5 worm cellular contexts compared by ENCODE assay signal in genomic region chrII:8683933-8684332, ce11.
TF ChIP-seq lines count a peak whose summit lies in the region.

No protein-coding gene starts in this region.

TF ChIP-seq in whole organism, L1 larva, 84 proteins besides CTCF, POLR2A, EP300 and RAD21 (continued from another document and continues in another):
- TF ChIP-seq fkh-10 (GFP tag; optimal IDR thresholded peaks at IDR 0.05; lab: Kevin White, UChicago) (no peak), unc-30 (tag; optimal IDR thresholded peaks at IDR 0.05; lab: Kevin White, UChicago) (no peak), grh-1 (GFP tag; IDR thresholded peaks at IDR 0.05; lab: Robert Waterston, UW) (no peak), lin-15B (tag; optimal IDR thresholded peaks at IDR 0.05; lab: Kevin White, UChicago) (peak; percentile 29), F16B12.6 (tag; optimal IDR thresholded peaks at IDR 0.05; lab: Kevin White, UChicago) (peak; percentile 90), nhr-76 (tag; optimal IDR thresholded peaks at IDR 0.05; lab: Kevin White, UChicago) (no peak), vab-15 (tag; optimal IDR thresholded peaks at IDR 0.05; lab: Kevin White, UChicago) (no peak), nhr-47 (tag; optimal IDR thresholded peaks at IDR 0.05; lab: Kevin White, UChicago) (no peak), isw-1 (GFP tag; IDR thresholded peaks at IDR 0.05; lab: Robert Waterston, UW) (peak; percentile 37), lin-14 (GFP tag; optimal IDR thresholded peaks at IDR 0.05; lab: Kevin White, UChicago) (peak; percentile 72), jun-1 (tag; optimal IDR thresholded peaks at IDR 0.05; lab: Kevin White, UChicago) (no peak), nhr-71 (tag; optimal IDR thresholded peaks at IDR 0.05; lab: Kevin White, UChicago) (peak; percentile 76), sup-37 (GFP tag; optimal IDR thresholded peaks at IDR 0.05; lab: Kevin White, UChicago) (no peak), irx-1 (tag; optimal IDR thresholded peaks at IDR 0.05; lab: Kevin White, UChicago) (peak; percentile 1), aly-2 (tag; optimal IDR thresholded peaks at IDR 0.05; lab: Kevin White, UChicago) (no peak), hlh-17 (GFP tag; optimal IDR thresholded peaks at IDR 0.05; lab: Kevin White, UChicago; ENCODE audit: borderline replicate concordance) (no peak), zag-1 (tag; optimal IDR thresholded peaks at IDR 0.05; lab: Kevin White, UChicago) (no peak), elt-2 (tag; optimal IDR thresholded peaks at IDR 0.05; lab: Kevin White, UChicago) (no peak), ama-1 (optimal IDR thresholded peaks at IDR 0.05; lab: Kevin White, UChicago) (no peak), nhr-85 (tag; lab: Kevin White, UChicago) (peak; percentile 71), nhr-90 (tag; optimal IDR thresholded peaks at IDR 0.05; lab: Kevin White, UChicago; ENCODE audit: poor library complexity) (peak; percentile 17), fkh-8 (tag; optimal IDR thresholded peaks at IDR 0.05; lab: Kevin White, UChicago) (peak; percentile 42), xbp-1 (tag; optimal IDR thresholded peaks at IDR 0.05; lab: Kevin White, UChicago) (peak; percentile 46), snpc-4 (tag; optimal IDR thresholded peaks at IDR 0.05; lab: Kevin White, UChicago) (no peak), unc-86 (tag; optimal IDR thresholded peaks at IDR 0.05; lab: Kevin White, UChicago) (peak; percentile 50), ceh-82 (tag; optimal IDR thresholded peaks at IDR 0.05; lab: Kevin White, UChicago) (peak; percentile 39 to 57 (median 44)), mab-9 (GFP tag; IDR thresholded peaks at IDR 0.05; lab: Robert Waterston, UW) (no peak)

TF ChIP-seq in whole organism, L2 larva, 48 proteins besides CTCF, POLR2A, EP300 and RAD21 (continued from another document):
- TF ChIP-seq C34F6.9 (tag; optimal IDR thresholded peaks at IDR 0.05; lab: Kevin White, UChicago) (peak; percentile 84), fos-1 (tag; optimal IDR thresholded peaks at IDR 0.05; lab: Kevin White, UChicago) (peak; percentile 14), mab-5 (tag; optimal IDR thresholded peaks at IDR 0.05; lab: Kevin White, UChicago) (no peak), nhr-10 (tag; optimal IDR thresholded peaks at IDR 0.05; lab: Kevin White, UChicago) (no peak), lsy-2 (tag; optimal IDR thresholded peaks at IDR 0.05; lab: Kevin White, UChicago) (peak; percentile 38 to 79), sma-3 (GFP tag; optimal IDR thresholded peaks at IDR 0.05; lab: Kevin White, UChicago) (no peak), dmd-4 (tag; optimal IDR thresholded peaks at IDR 0.05; lab: Kevin White, UChicago) (no peak)

TF ChIP-seq in whole organism, L3 larva, 47 proteins besides CTCF, POLR2A, EP300 and RAD21 (continued from another document):
- no peak for TF ChIP-seq elt-1 (tag; optimal IDR thresholded peaks at IDR 0.05; lab: Kevin White, UChicago)
- TF ChIP-seq pqm-1 (tag; optimal IDR thresholded peaks at IDR 0.05; lab: Kevin White, UChicago) = no peak
- TF ChIP-seq nhr-43 (tag; optimal IDR thresholded peaks at IDR 0.05; lab: Kevin White, UChicago; ENCODE audit: poor library complexity, severe bottlenecking) = peak; percentile 50
- TF ChIP-seq fkh-2 (tag; optimal IDR thresholded peaks at IDR 0.05; lab: Kevin White, UChicago) = no peak
- no peak for TF ChIP-seq fkh-10 (GFP tag; optimal IDR thresholded peaks at IDR 0.05; lab: Kevin White, UChicago)
- no peak for TF ChIP-seq zag-1 (tag; optimal IDR thresholded peaks at IDR 0.05; lab: Kevin White, UChicago)
- TF ChIP-seq hmg-11 (tag; optimal IDR thresholded peaks at IDR 0.05; lab: Kevin White, UChicago) = peak; percentile 55
- TF ChIP-seq lin-39 (tag; optimal IDR thresholded peaks at IDR 0.05; lab: Kevin White, UChicago) = peak; percentile 46

TF ChIP-seq in whole organism, L4 larva, 104 proteins besides CTCF, POLR2A, EP300 and RAD21 (continued from another document):
- TF ChIP-seq zag-1 (tag; optimal IDR thresholded peaks at IDR 0.05; lab: Kevin White, UChicago) = no peak
- TF ChIP-seq gei-8 (GFP tag; optimal IDR thresholded peaks at IDR 0.05; lab: Kevin White, UChicago) = no peak
- TF ChIP-seq egl-43 (GFP tag; IDR thresholded peaks at IDR 0.05; lab: Robert Waterston, UW) = no peak
- TF ChIP-seq F10B5.3 (tag; optimal IDR thresholded peaks at IDR 0.05; lab: Kevin White, UChicago) = no peak
- no peak for TF ChIP-seq php-3 (GFP tag; IDR thresholded peaks at IDR 0.05; lab: Robert Waterston, UW)
- TF ChIP-seq mes-2 (tag; optimal IDR thresholded peaks at IDR 0.05; lab: Kevin White, UChicago; ENCODE audit: poor library complexity, severe bottlenecking) = peak; percentile 79
- TF ChIP-seq lin-15B (tag; optimal IDR thresholded peaks at IDR 0.05; lab: Kevin White, UChicago) = no peak
- TF ChIP-seq egl-27 (tag; optimal IDR thresholded peaks at IDR 0.05; lab: Kevin White, UChicago) = no peak
- peak; percentile 66 for TF ChIP-seq mep-1 (tag; optimal IDR thresholded peaks at IDR 0.05; lab: Kevin White, UChicago)
- TF ChIP-seq mxl-3 (GFP tag; optimal IDR thresholded peaks at IDR 0.05; lab: Kevin White, UChicago) = no peak
- peak in 1 of 2 experiments; percentile 81 for TF ChIP-seq lsy-2 (tag; optimal IDR thresholded peaks at IDR 0.05; lab: Kevin White, UChicago)
- peak; percentile 13 for TF ChIP-seq dve-1 (tag; optimal IDR thresholded peaks at IDR 0.05; lab: Kevin White, UChicago; ENCODE audit: insufficient read depth)
- TF ChIP-seq rbr-2 (tag; optimal IDR thresholded peaks at IDR 0.05; lab: Kevin White, UChicago) = no peak

TF ChIP-seq in whole organism, young adult, 124 proteins besides CTCF, POLR2A, EP300 and RAD21 (continued from another document):
- TF ChIP-seq attf-3 (GFP tag; conservative IDR thresholded peaks at IDR 0.05; lab: Robert Waterston, UW) (no peak), F10E7.11 (tag; optimal IDR thresholded peaks at IDR 0.05; lab: Kevin White, UChicago) (no peak), gei-17 (GFP tag; optimal IDR thresholded peaks at IDR 0.05; lab: Kevin White, UChicago) (no peak), attf-5 (GFP tag; optimal IDR thresholded peaks at IDR 0.05; lab: Kevin White, UChicago) (no peak), hmg-1.2 (GFP tag; IDR thresholded peaks at IDR 0.05; lab: Robert Waterston, UW) (0 out of 2 replicates have a peak, but pooled peaks have one; percentile 25), cebp-1 (GFP tag; IDR thresholded peaks at IDR 0.05; lab: Robert Waterston, UW) (no peak), cebp-1 (tag; optimal IDR thresholded peaks at IDR 0.05; lab: Kevin White, UChicago) (no peak), ztf-18 (tag; optimal IDR thresholded peaks at IDR 0.05; lab: Kevin White, UChicago) (no peak), egl-18 (GFP tag; IDR thresholded peaks at IDR 0.05; lab: Robert Waterston, UW) (no peak), F57A8.1 (GFP tag; optimal IDR thresholded peaks at IDR 0.05; lab: Kevin White, UChicago) (no peak), lir-1 (GFP tag; conservative IDR thresholded peaks at IDR 0.05; lab: Robert Waterston, UW) (no peak), nhr-80 (tag; optimal IDR thresholded peaks at IDR 0.05; lab: Kevin White, UChicago) (no peak), zim-3 (tag; optimal IDR thresholded peaks at IDR 0.05; lab: Kevin White, UChicago) (no peak), ets-4 (GFP tag; optimal IDR thresholded peaks at IDR 0.05; lab: Kevin White, UChicago) (no peak), F33H1.4 (GFP tag; IDR thresholded peaks at IDR 0.05; lab: Robert Waterston, UW) (peak; percentile 61), F55B11.4 (tag; optimal IDR thresholded peaks at IDR 0.05; lab: Kevin White, UChicago; ENCODE audit: borderline replicate concordance, insufficient read depth) (no peak), ztf-22 (GFP tag; optimal IDR thresholded peaks at IDR 0.05; lab: Kevin White, UChicago) (no peak), atf-7 (tag; optimal IDR thresholded peaks at IDR 0.05; lab: Kevin White, UChicago) (no peak), tlf-1 (GFP tag; optimal IDR thresholded peaks at IDR 0.05; lab: Kevin White, UChicago) (no peak), ama-1 (optimal IDR thresholded peaks at IDR 0.05; lab: Kevin White, UChicago) (no peak), ama-1 (GFP tag; optimal IDR thresholded peaks at IDR 0.05; lab: Kevin White, UChicago) (no peak), mel-28 (tag; optimal IDR thresholded peaks at IDR 0.05; lab: Kevin White, UChicago; ENCODE audit: borderline replicate concordance) (no peak), let-526 (GFP tag; IDR thresholded peaks at IDR 0.05; lab: Robert Waterston, UW) (no peak), madf-8 (GFP tag; conservative IDR thresholded peaks at IDR 0.05; lab: Robert Waterston, UW) (peak; percentile 44; the same call in 1 of the 2 replicates), aptf-2 (GFP tag; conservative IDR thresholded peaks at IDR 0.05; lab: Robert Waterston, UW) (no peak), hlh-26 (GFP tag; conservative IDR thresholded peaks at IDR 0.05; lab: Robert Waterston, UW) (no peak), C17E4.6 (GFP tag; IDR thresholded peaks at IDR 0.05; lab: Robert Waterston, UW) (0 out of 2 replicates have a peak, but pooled peaks have one; percentile 36), C06A6.2 (GFP tag; conservative IDR thresholded peaks at IDR 0.05; lab: Robert Waterston, UW) (no peak), ceh-58 (GFP tag; IDR thresholded peaks at IDR 0.05; lab: Robert Waterston, UW) (no peak), F22D6.2 (tag; optimal IDR thresholded peaks at IDR 0.05; lab: Kevin White, UChicago) (no peak), Y95B8A.8 (GFP tag; IDR thresholded peaks at IDR 0.05; lab: Robert Waterston, UW) (no peak), lin-35 (GFP tag; optimal IDR thresholded peaks at IDR 0.05; lab: Kevin White, UChicago) (peak in 1 of 3 experiments; percentile 57), B0261.1 (tag; optimal IDR thresholded peaks at IDR 0.05; lab: Kevin White, UChicago) (no peak), lin-26 (GFP tag; IDR thresholded peaks at IDR 0.05; lab: Robert Waterston, UW) (no peak), ceh-40 (GFP tag; IDR thresholded peaks at IDR 0.05; lab: Robert Waterston, UW) (no peak), pha-4 (tag; optimal IDR thresholded peaks at IDR 0.05; lab: Kevin White, UChicago) (no peak), akir-1 (GFP tag; optimal IDR thresholded peaks at IDR 0.05; lab: Kevin White, UChicago) (no peak), mcd-1 (GFP tag; IDR thresholded peaks at IDR 0.05; lab: Robert Waterston, UW) (no peak; the same call in 1 of the 2 replicates), die-1 (tag; optimal IDR thresholded peaks at IDR 0.05; lab: Kevin White, UChicago) (no peak), dpff-1 (tag; optimal IDR thresholded peaks at IDR 0.05; lab: Kevin White, UChicago) (no peak), snpc-3.4 (tag; optimal IDR thresholded peaks at IDR 0.05; lab: Kevin White, UChicago) (no peak), rcor-1 (GFP tag; IDR thresholded peaks at IDR 0.05; lab: Robert Waterston, UW) (0 out of 2 replicates have a peak, but pooled peaks have one; percentile 34), aptf-3 (GFP tag; IDR thresholded peaks at IDR 0.05; lab: Robert Waterston, UW) (no peak), hmg-20 (GFP tag; IDR thresholded peaks at IDR 0.05; lab: Robert Waterston, UW) (no peak), somi-1 (GFP tag; optimal IDR thresholded peaks at IDR 0.05; lab: Kevin White, UChicago) (no peak), D2030.7 (GFP tag; IDR thresholded peaks at IDR 0.05; lab: Robert Waterston, UW) (no peak), mes-4 (tag; optimal IDR thresholded peaks at IDR 0.05; lab: Kevin White, UChicago) (no peak), B0035.1 (tag; optimal IDR thresholded peaks at IDR 0.05; lab: Kevin White, UChicago) (no peak), ceh-100 (GFP tag; IDR thresholded peaks at IDR 0.05; lab: Robert Waterston, UW) (no peak), madf-3 (GFP tag; IDR thresholded peaks at IDR 0.05; lab: Robert Waterston, UW) (no peak), sptf-2 (GFP tag; optimal IDR thresholded peaks at IDR 0.05; lab: Kevin White, UChicago) (no peak), Y67H2A.10 (GFP tag; conservative IDR thresholded peaks at IDR 0.05; lab: Robert Waterston, UW) (no peak), madf-10 (tag; optimal IDR thresholded peaks at IDR 0.05; lab: Kevin White, UChicago) (no peak), him-1 (tag; optimal IDR thresholded peaks at IDR 0.05; lab: Kevin White, UChicago) (no peak)
